Fruit fly (Drosophila melanogaster): ENCODE data around the gene U4-U6-60K.

U4-U6-60K gene

DNA sequence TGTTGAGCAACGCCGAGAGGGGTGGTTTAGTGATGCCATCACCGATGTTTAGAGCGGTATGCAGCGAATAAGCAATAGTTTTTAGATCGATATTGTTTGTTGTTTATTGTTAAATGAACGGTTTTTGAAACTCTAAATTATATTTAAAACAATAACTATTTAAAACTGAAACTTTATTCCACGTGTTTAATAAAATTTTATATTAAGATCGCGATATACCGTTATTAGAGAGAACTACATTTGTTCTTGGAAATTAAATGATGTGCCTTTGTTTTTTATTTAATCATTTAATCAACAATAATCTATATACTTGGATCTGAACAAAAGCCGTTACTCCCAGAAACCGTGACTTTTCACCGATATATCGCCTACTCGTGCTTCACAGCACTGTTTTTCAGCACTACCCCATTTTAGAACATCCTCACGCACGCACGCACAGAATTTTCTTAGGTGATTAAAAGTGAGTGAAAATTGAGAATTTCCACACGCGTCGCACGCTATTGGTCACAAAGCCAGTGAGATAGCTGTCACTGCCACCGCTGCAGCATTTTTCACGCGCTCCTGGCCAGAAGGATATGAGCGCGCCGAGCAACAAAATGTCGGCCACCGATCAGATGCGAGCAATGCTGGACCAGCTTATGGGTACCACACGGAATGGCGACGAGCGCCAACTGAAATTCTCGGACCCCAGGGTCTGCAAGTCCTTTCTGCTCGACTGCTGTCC is at the start of gene U4-U6-60K, which contains the start of gene CG7564 (continued):
- TF ChIP-seq caup (GFP tag; optimal IDR thresholded peaks at IDR 0.05; ENCODE audit: severe bottlenecking) (peak; percentile 57), CG17385 (GFP tag; optimal IDR thresholded peaks at IDR 0.05) (peak; percentile 42), Bdp1 (GFP tag; optimal IDR thresholded peaks at IDR 0.05) (peak; percentile 64), CG10654 (GFP tag; optimal IDR thresholded peaks at IDR 0.05) (peak; percentile 60), pros (GFP tag; optimal IDR thresholded peaks at IDR 0.05) (no peak), ttk (GFP tag; IDR thresholded peaks at IDR 0.05) (no peak), CG17802 (tag; optimal IDR thresholded peaks at IDR 0.05) (no peak), CG10267 (tag; optimal IDR thresholded peaks at IDR 0.05) (peak; percentile 98), oc (tag; optimal IDR thresholded peaks at IDR 0.05) (no peak), CG14441 (GFP tag; IDR thresholded peaks at IDR 0.05) (no peak), ash1 (GFP tag; optimal IDR thresholded peaks at IDR 0.05) (no peak), tin (GFP tag; optimal IDR thresholded peaks at IDR 0.05) (peak; percentile 71), zen (tag; optimal IDR thresholded peaks at IDR 0.05) (peak; percentile 50), ase (GFP tag; IDR thresholded peaks at IDR 0.05) (peak; percentile 59; the same call in 2 of the 3 replicates), YL-1 (GFP tag; optimal IDR thresholded peaks at IDR 0.05) (peak; percentile 74), Fer2 (tag; optimal IDR thresholded peaks at IDR 0.05) (peak; percentile 43), lmd (GFP tag; IDR thresholded peaks at IDR 0.05) (peak; percentile 62; the same call in 1 of the 2 replicates), CG8388 (GFP tag; optimal IDR thresholded peaks at IDR 0.05) (peak; percentile 19), Bteb2 (GFP tag; optimal IDR thresholded peaks at IDR 0.05) (peak; percentile 12), abd-A (tag; optimal IDR thresholded peaks at IDR 0.05) (no peak), nmo (GFP tag; optimal IDR thresholded peaks at IDR 0.05) (peak; percentile 81), Awh (GFP tag; IDR thresholded peaks at IDR 0.05) (no peak), Ets97D (GFP tag; optimal IDR thresholded peaks at IDR 0.05) (peak; percentile 45), CG31441 (GFP tag; IDR thresholded peaks at IDR 0.05) (peak; percentile 91), Adf1 (GFP tag; IDR thresholded peaks at IDR 0.05) (no peak), CG10462 (GFP tag; optimal IDR thresholded peaks at IDR 0.05) (peak; percentile 15), exex (tag; optimal IDR thresholded peaks at IDR 0.05) (peak; percentile 25), CG11696 (GFP tag; IDR thresholded peaks at IDR 0.05) (no peak), CG6765 (GFP tag; optimal IDR thresholded peaks at IDR 0.05) (no peak), danr (GFP tag; IDR thresholded peaks at IDR 0.05) (no peak), br (optimal IDR thresholded peaks at IDR 0.05) (no peak), disco-r (GFP tag; optimal IDR thresholded peaks at IDR 0.05) (peak; percentile 26), CG33213 (GFP tag; optimal IDR thresholded peaks at IDR 0.05) (peak; percentile 27), bab2 (GFP tag; optimal IDR thresholded peaks at IDR 0.05) (no peak), CG13424 (tag; optimal IDR thresholded peaks at IDR 0.05) (peak; percentile 56), trem (tag; optimal IDR thresholded peaks at IDR 0.05) (peak; percentile 55), Hmx (GFP tag; optimal IDR thresholded peaks at IDR 0.05) (peak; percentile 20), Xrp1 (GFP tag; IDR thresholded peaks at IDR 0.05) (peak; percentile 38), CG16815 (GFP tag; optimal IDR thresholded peaks at IDR 0.05) (peak; percentile 76)

DNA sequence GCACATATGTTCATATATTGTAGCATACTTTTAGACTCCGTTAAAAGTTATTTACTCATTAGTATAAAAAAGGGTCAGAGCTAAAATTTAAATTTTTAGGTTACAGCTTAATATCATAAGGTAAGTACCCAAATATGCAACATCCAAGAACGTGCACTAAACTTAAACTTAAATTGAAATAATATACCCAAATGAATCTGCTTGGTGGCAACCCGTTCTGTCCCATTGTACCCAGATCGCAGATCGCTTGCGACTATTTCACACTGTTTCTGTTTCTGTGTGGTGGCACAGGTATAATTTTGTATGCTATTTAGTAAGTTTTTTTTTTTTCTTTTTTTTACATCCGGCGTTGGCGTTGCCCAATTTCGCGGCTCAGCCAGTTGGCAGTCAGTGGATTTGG is 49.4 kb upstream of the U4-U6-60K start:
- TF ChIP-seq CG7963 (GFP tag; IDR thresholded peaks at IDR 0.05; ENCODE audit: partially characterized antibody), result no peak
- TF ChIP-seq CG32772 (GFP tag; IDR thresholded peaks at IDR 0.05), result 0 out of 2 replicates have a peak, but pooled peaks have one; percentile 24
- no peak for TF ChIP-seq unc-4 (GFP tag; IDR thresholded peaks at IDR 0.05; ENCODE audit: partially characterized antibody)
- peak; percentile 4 for TF ChIP-seq CG7839 (tag; optimal IDR thresholded peaks at IDR 0.05)
- TF ChIP-seq sqz (GFP tag; optimal IDR thresholded peaks at IDR 0.05), result peak; percentile 46
- TF ChIP-seq ranshi (GFP tag; IDR thresholded peaks at IDR 0.05), result no peak
- TF ChIP-seq wdn (GFP tag; IDR thresholded peaks at IDR 0.05), result no peak
- no peak for TF ChIP-seq CG34422 (GFP tag; IDR thresholded peaks at IDR 0.05)
- no peak for TF ChIP-seq CG3065 (GFP tag; optimal IDR thresholded peaks at IDR 0.05)
- no peak for TF ChIP-seq luna (GFP tag; optimal IDR thresholded peaks at IDR 0.05)
- no peak for TF ChIP-seq CG42726 (GFP tag; IDR thresholded peaks at IDR 0.05; ENCODE audit: partially characterized antibody)
- TF ChIP-seq lbe (GFP tag; optimal IDR thresholded peaks at IDR 0.05), result peak; percentile 5
- TF ChIP-seq CoRest (tag; optimal IDR thresholded peaks at IDR 0.05), result no peak
